Worm (Caenorhabditis elegans): ENCODE measurements around the gene tra-1.
"Not testable (repeated sequence)": the region's sequence is repeated elsewhere in the genome, so short reads cannot be mapped to it uniquely, and the experiment has no call there.

tra-1 gene

DNA sequence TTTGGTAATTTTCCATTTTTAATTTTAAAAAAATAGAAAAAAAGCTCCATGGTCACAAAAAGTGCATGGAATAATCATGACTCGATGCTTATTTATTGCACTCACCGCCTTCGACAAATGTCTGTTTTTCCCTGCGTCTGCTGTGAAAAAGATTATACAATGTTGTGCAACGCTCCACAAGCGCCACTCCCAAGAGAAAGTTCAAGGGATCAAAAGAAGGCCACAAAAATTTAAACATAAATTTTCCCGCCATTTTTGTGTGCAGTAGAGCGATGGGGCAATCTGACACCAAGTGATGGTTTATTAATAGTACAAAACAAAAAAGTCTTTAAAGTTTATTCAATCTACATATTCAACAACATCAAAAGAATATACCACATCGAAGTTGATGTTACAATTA is 56.1 kb downstream of the tra-1 start, which contains the start of gene fbxa-128:
fbxa-128 (minus strand) TSS at position 192 of the 400 bp plus-strand sequence.
- TF ChIP-seq pbrm-1 (GFP tag; IDR thresholded peaks at IDR 0.05) (no peak), nhr-80 (tag; optimal IDR thresholded peaks at IDR 0.05) (peak; percentile 54), B0261.1 (tag; optimal IDR thresholded peaks at IDR 0.05) (no peak), F57A8.1 (GFP tag; optimal IDR thresholded peaks at IDR 0.05) (no peak), tbp1 (GFP tag; optimal IDR thresholded peaks at IDR 0.05) (no peak), attf-5 (GFP tag; optimal IDR thresholded peaks at IDR 0.05) (peak; percentile 71), attf-3 (GFP tag; conservative IDR thresholded peaks at IDR 0.05) (no peak), mcd-1 (GFP tag; IDR thresholded peaks at IDR 0.05) (peak; percentile 22; the same call in 1 of the 2 replicates), mxl-1 (tag; optimal IDR thresholded peaks at IDR 0.05) (no peak), hmg-1.2 (GFP tag; IDR thresholded peaks at IDR 0.05) (peak; percentile 11; the same call in 1 of the 2 replicates), somi-1 (GFP tag; optimal IDR thresholded peaks at IDR 0.05) (no peak)

DNA sequence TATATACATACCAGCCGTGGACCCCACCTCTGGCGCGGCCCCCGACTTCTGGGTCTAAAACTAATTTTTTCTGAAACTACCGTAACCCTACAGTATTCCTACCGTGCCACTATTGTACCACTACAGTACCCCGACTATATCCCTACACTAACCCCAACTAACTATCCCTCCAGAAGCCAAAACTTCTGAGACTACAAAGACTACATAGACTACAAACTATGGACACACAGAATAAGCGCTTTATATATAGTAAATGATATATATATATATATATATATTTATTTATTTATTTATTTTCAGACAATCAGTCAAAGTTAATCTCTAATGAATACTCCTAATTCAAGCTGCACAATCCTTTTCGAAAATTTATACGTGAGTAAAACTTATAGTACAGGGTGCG is 63.5 kb downstream of the tra-1 start, which contains the start of gene pha-1:
pha-1 (plus strand) TSS at position 301 of the 400 bp plus-strand sequence.
- not testable (repeated sequence) for TF ChIP-seq nfya-1 (tag; optimal IDR thresholded peaks at IDR 0.05; ENCODE audit: borderline replicate concordance, insufficient read depth); let-607 (tag; optimal IDR thresholded peaks at IDR 0.05); ama-1 (optimal IDR thresholded peaks at IDR 0.05); ama-1 (GFP tag; optimal IDR thresholded peaks at IDR 0.05)

DNA sequence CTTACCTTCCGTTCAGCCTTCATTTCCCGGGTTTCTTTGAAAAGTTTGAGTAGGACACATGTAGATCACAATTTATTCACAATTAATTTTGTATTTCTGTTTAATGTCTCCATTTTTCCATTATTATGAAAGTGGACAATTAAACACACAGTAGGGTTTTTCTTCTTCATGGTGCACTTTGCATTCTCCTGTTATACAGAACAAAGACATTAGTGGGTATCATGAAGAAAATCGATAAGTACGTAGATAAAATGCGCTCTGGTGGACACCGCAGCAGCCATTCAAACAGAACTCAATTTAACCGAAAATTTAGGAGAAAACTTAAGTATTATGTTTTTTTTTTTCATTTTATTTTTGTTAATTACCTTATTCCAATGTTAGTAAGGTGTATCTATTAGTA is 65.6 kb downstream of the tra-1 start:
- no peak for TF ChIP-seq attf-3 (GFP tag; conservative IDR thresholded peaks at IDR 0.05)
- TF ChIP-seq F39B2.1 (GFP tag; IDR thresholded peaks at IDR 0.05), result no peak
- TF ChIP-seq aptf-2 (GFP tag; conservative IDR thresholded peaks at IDR 0.05), result no peak
- no peak for TF ChIP-seq dox-1 (GFP tag; IDR thresholded peaks at IDR 0.05)
- no peak for TF ChIP-seq athp-1 (tag; optimal IDR thresholded peaks at IDR 0.05)
- no peak for TF ChIP-seq madf-10 (tag; optimal IDR thresholded peaks at IDR 0.05)
- TF ChIP-seq ama-1 (optimal IDR thresholded peaks at IDR 0.05), result no peak
- TF ChIP-seq ama-1 (GFP tag; optimal IDR thresholded peaks at IDR 0.05), result no peak
- no peak for TF ChIP-seq egrh-3 (GFP tag; IDR thresholded peaks at IDR 0.05)
- no peak for TF ChIP-seq ekl-4 (GFP tag; IDR thresholded peaks at IDR 0.05)

DNA sequence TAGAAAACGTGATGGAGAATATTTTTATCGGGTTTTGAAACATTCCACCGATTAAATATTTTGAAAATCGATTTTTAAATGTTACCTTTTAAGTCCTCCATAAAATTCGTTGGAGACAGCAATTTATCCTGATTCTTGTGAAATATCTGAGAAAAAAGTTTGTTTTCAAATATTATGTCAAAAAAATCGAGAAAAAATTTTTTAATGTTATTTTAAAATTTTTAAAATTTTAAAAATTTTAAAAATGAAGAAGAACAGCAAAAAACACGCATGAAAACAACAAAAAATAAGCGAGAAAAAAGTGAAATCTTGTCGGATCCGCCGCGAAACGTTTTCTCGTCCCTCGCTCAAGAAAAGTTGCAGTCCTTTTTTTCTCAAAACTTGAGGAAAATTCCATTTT is 67.5 kb downstream of the tra-1 start, which contains the start of gene Y48A6C.8:
Y48A6C.8 (minus strand) TSS at position 101 of the 400 bp plus-strand sequence.
- TF ChIP-seq Y53F4B.3 (GFP tag; IDR thresholded peaks at IDR 0.05) (no peak), nfyb-1 (GFP tag; IDR thresholded peaks at IDR 0.05) (no peak), madf-6 (GFP tag; IDR thresholded peaks at IDR 0.05) (no peak), lsy-27 (tag; optimal IDR thresholded peaks at IDR 0.05; ENCODE audit: borderline replicate concordance, insufficient read depth) (no peak), hrde-1 (tag; optimal IDR thresholded peaks at IDR 0.05; ENCODE audit: borderline replicate concordance) (no peak), chd-7 (tag; optimal IDR thresholded peaks at IDR 0.05) (no peak), aptf-3 (GFP tag; IDR thresholded peaks at IDR 0.05) (no peak), F23B12.7 (tag; optimal IDR thresholded peaks at IDR 0.05; ENCODE audit: insufficient read depth) (no peak), T07F8.4 (tag; optimal IDR thresholded peaks at IDR 0.05) (no peak), C06A6.2 (GFP tag; conservative IDR thresholded peaks at IDR 0.05) (no peak), xnd-1 (tag; optimal IDR thresholded peaks at IDR 0.05) (no peak), lin-26 (GFP tag; IDR thresholded peaks at IDR 0.05) (no peak), madf-8 (GFP tag; conservative IDR thresholded peaks at IDR 0.05) (no peak), tlf-1 (GFP tag; optimal IDR thresholded peaks at IDR 0.05) (no peak), B0019.2 (GFP tag; conservative IDR thresholded peaks at IDR 0.05) (no peak)

Measured in whole organism, young adult.